Worm (Caenorhabditis elegans): ENCODE measurements around the gene skn-1.

skn-1 gene

ce11 chrIV:5701646-5702045, 41.5 kb upstream of the skn-1 start:
- TF ChIP-seq pqm-1 (tag; optimal IDR thresholded peaks at IDR 0.05) = no peak
- no peak for TF ChIP-seq unc-86 (tag; optimal IDR thresholded peaks at IDR 0.05)
- TF ChIP-seq sox-2 (GFP tag; IDR thresholded peaks at IDR 0.05) = no peak
- TF ChIP-seq madf-2 (tag; optimal IDR thresholded peaks at IDR 0.05) = no peak
- no peak for TF ChIP-seq nfya-1 (tag; optimal IDR thresholded peaks at IDR 0.05)
- TF ChIP-seq ama-1 (optimal IDR thresholded peaks at IDR 0.05) = no peak

ce11 chrIV:5700372-5700771, 40.2 kb upstream of the skn-1 start:
- TF ChIP-seq nhr-11 (tag; optimal IDR thresholded peaks at IDR 0.05) = no peak
- peak; percentile 3 for TF ChIP-seq unc-55 (GFP tag; optimal IDR thresholded peaks at IDR 0.05)
- no peak for TF ChIP-seq fkh-6 (tag; optimal IDR thresholded peaks at IDR 0.05)

- TF ChIP-seq nfya-1 (tag; optimal IDR thresholded peaks at IDR 0.05) (no peak), C38D4.7 (GFP tag; optimal IDR thresholded peaks at IDR 0.05) (no peak), pha-2 (tag; optimal IDR thresholded peaks at IDR 0.05) (no peak), ceh-24 (tag; optimal IDR thresholded peaks at IDR 0.05) (no peak), Y22D7AL.16 (tag; optimal IDR thresholded peaks at IDR 0.05) (no peak), C08G9.2 (tag; optimal IDR thresholded peaks at IDR 0.05) (no peak), ceh-31 (tag; optimal IDR thresholded peaks at IDR 0.05) (no peak)
Observed at ce11 chrIV:5690386-5691080, 30.3 kb upstream of the skn-1 start, which contains the start of gene C55C3.8. TSS of gene C55C3.8 (plus strand) at chrIV:5691030.

- TF ChIP-seq fkh-6 (tag; optimal IDR thresholded peaks at IDR 0.05) (no peak), lin-11 (tag; optimal IDR thresholded peaks at IDR 0.05) (no peak)
Observed at ce11 chrIV:5685014-5685413, 24.8 kb upstream of the skn-1 start, which contains the start of gene C55C3.3. TSS of gene C55C3.3 (plus strand) at chrIV:5685287.

ce11 chrIV:5682547-5683234, 22.5 kb upstream of the skn-1 start, which contains the start of the genes C55C3.7 and C55C3.6:
TSS of gene C55C3.7 (minus strand) at chrIV:5682647.
TSS of gene C55C3.6 (plus strand) at chrIV:5683184.
- TF ChIP-seq lin-11 (tag; optimal IDR thresholded peaks at IDR 0.05) (no peak), K02D7.2 (tag; optimal IDR thresholded peaks at IDR 0.05) (no peak), ama-1 (optimal IDR thresholded peaks at IDR 0.05) (no peak), pha-4 (tag; optimal IDR thresholded peaks at IDR 0.05) (no peak), lim-6 (tag; optimal IDR thresholded peaks at IDR 0.05) (no peak), pag-3 (tag; optimal IDR thresholded peaks at IDR 0.05; ENCODE audit: borderline replicate concordance) (no peak), pat-9 (tag; optimal IDR thresholded peaks at IDR 0.05) (no peak)

- no peak for TF ChIP-seq pax-1 (tag; optimal IDR thresholded peaks at IDR 0.05)
- TF ChIP-seq hlh-8 (tag; optimal IDR thresholded peaks at IDR 0.05) = no peak
- no peak for TF ChIP-seq pag-3 (tag; optimal IDR thresholded peaks at IDR 0.05; ENCODE audit: borderline replicate concordance)
- TF ChIP-seq unc-3 (GFP tag; conservative IDR thresholded peaks at IDR 0.05) = no peak
- TF ChIP-seq unc-3 (tag; optimal IDR thresholded peaks at IDR 0.05) = no peak
- TF ChIP-seq elt-4 (tag; optimal IDR thresholded peaks at IDR 0.05) = no peak
- no peak for TF ChIP-seq ceh-34 (tag; optimal IDR thresholded peaks at IDR 0.05)
- no peak for TF ChIP-seq ref-2 (tag; optimal IDR thresholded peaks at IDR 0.05)
- TF ChIP-seq hlh-6 (tag; optimal IDR thresholded peaks at IDR 0.05) = no peak
- TF ChIP-seq sox-2 (GFP tag; IDR thresholded peaks at IDR 0.05) = no peak
- TF ChIP-seq pha-4 (tag; optimal IDR thresholded peaks at IDR 0.05) = no peak
- TF ChIP-seq ztf-16 (tag; optimal IDR thresholded peaks at IDR 0.05) = no peak
- no peak for TF ChIP-seq gmeb-2 (tag; optimal IDR thresholded peaks at IDR 0.05)
Observed at ce11 chrIV:5678044-5678443, 17.9 kb upstream of the skn-1 start, which contains the start of gene C55C3.4. TSS of gene C55C3.4 (minus strand) at chrIV:5678144.
